Worm (Caenorhabditis elegans) whole organism, late embryonic: ENCODE data around the gene fipr-21.

ENCODE experiments used
- C38D4.7 ChIP-seq: fragments of 200-800 bp; sonication (Bioruptor generic); optimal IDR thresholded peaks from 2 replicates; lab custom pipeline; 2018; ENCODE audit warnings: mild to moderate bottlenecking, missing genetic modification characterization, moderate library complexity, missing compliant biosample characterization
- T23F11.4 ChIP-seq: fragments of 200-800 bp; sonication (Bioruptor generic); optimal IDR thresholded peaks from 2 replicates; lab custom pipeline; 2018; ENCODE audit warnings: mild to moderate bottlenecking, missing genetic modification characterization, missing compliant biosample characterization
- Y22D7AL.16 ChIP-seq: sonication (generic microtip); optimal IDR thresholded peaks from 2 replicates; lab custom pipeline; 2016; ENCODE audit warnings: missing genetic modification characterization, missing compliant biosample characterization
- ahr-1 ChIP-seq: sonication (generic microtip); optimal IDR thresholded peaks from 2 replicates; lab custom pipeline; 2016; ENCODE audit warnings: missing genetic modification characterization, missing compliant biosample characterization
- ama-1 ChIP-seq: fragments of 150-350 bp; optimal IDR thresholded peaks from 2 replicates; lab custom pipeline; 2014
- ceh-2 ChIP-seq: sonication (generic microtip); optimal IDR thresholded peaks from 2 replicates; lab custom pipeline; 2016; ENCODE audit warnings: missing genotype, missing genetic modification characterization, missing compliant biosample characterization
- ceh-22 ChIP-seq: sonication (generic microtip); optimal IDR thresholded peaks from 2 replicates; lab custom pipeline; 2017; ENCODE audit warnings: missing biosample characterization, missing genetic modification characterization
- ceh-30 ChIP-seq: fragments of 150-350 bp; optimal IDR thresholded peaks from 2 replicates; lab custom pipeline; 2014; ENCODE audit warnings: missing biosample characterization, missing genetic modification characterization
- ceh-31 ChIP-seq: sonication (generic microtip); optimal IDR thresholded peaks from 2 replicates; lab custom pipeline; 2016; ENCODE audit warnings: missing genetic modification characterization, missing compliant biosample characterization
- ceh-6 ChIP-seq: fragments of 200-800 bp; sonication (Bioruptor generic); optimal IDR thresholded peaks from 2 replicates; lab custom pipeline; 2018; ENCODE audit warnings: mild to moderate bottlenecking, missing genetic modification characterization, missing compliant biosample characterization
- che-1 ChIP-seq: sonication (generic microtip); optimal IDR thresholded peaks from 2 replicates; lab custom pipeline; 2016; ENCODE audit warnings: mild to moderate bottlenecking, missing genetic modification characterization, missing compliant biosample characterization
- dmd-4 ChIP-seq: sonication (generic microtip); optimal IDR thresholded peaks from 2 replicates; lab custom pipeline; 2016; ENCODE audit warnings: borderline replicate concordance, missing genetic modification characterization, missing compliant biosample characterization
- dve-1 ChIP-seq: sonication (generic microtip); optimal IDR thresholded peaks from 2 replicates; lab custom pipeline; 2017; ENCODE audit warnings: antibody characterized with exemption, mild to moderate bottlenecking, missing genetic modification characterization, missing compliant biosample characterization
- elt-2 ChIP-seq: sonication (generic microtip); optimal IDR thresholded peaks from 2 replicates; lab custom pipeline; 2016; ENCODE audit warnings: missing genetic modification reagents, missing genetic modification characterization, missing compliant biosample characterization
- elt-4 ChIP-seq: sonication (generic microtip); optimal IDR thresholded peaks from 2 replicates; lab custom pipeline; 2016; ENCODE audit warnings: missing genetic modification characterization, missing compliant biosample characterization
- ets-4 ChIP-seq: sonication (generic microtip); optimal IDR thresholded peaks from 2 replicates; lab custom pipeline; 2016; ENCODE audit warnings: missing genetic modification characterization, missing compliant biosample characterization
- fax-1 ChIP-seq: sonication (generic microtip); optimal IDR thresholded peaks from 2 replicates; lab custom pipeline; 2016; ENCODE audit warnings: missing genotype, missing genetic modification characterization, missing compliant biosample characterization
- fkh-10 ChIP-seq: fragments of 150-350 bp; optimal IDR thresholded peaks from 2 replicates; lab custom pipeline; 2014; ENCODE audit warnings: missing biosample characterization, missing genetic modification reagents, missing genetic modification characterization
- hlh-13 ChIP-seq: fragments of 200-800 bp; sonication (Bioruptor generic); optimal IDR thresholded peaks from 2 replicates; lab custom pipeline; 2018; ENCODE audit warnings: mild to moderate bottlenecking, missing genetic modification characterization, missing compliant biosample characterization
- hlh-6 ChIP-seq: sonication (generic microtip); optimal IDR thresholded peaks from 2 replicates; lab custom pipeline; 2016; ENCODE audit warnings: missing genotype, missing genetic modification characterization, missing compliant biosample characterization
- hlh-8 ChIP-seq: sonication (generic microtip); optimal IDR thresholded peaks from 2 replicates; lab custom pipeline; 2016; ENCODE audit warnings: missing genotype, missing genetic modification characterization, missing compliant biosample characterization
- madf-2 ChIP-seq: sonication (generic microtip); optimal IDR thresholded peaks from 2 replicates; lab custom pipeline; 2017; ENCODE audit warnings: missing genetic modification characterization, missing compliant biosample characterization
- npax-4 ChIP-seq: sonication (generic microtip); optimal IDR thresholded peaks from 2 replicates; lab custom pipeline; 2016; ENCODE audit warnings: missing genetic modification characterization, missing compliant biosample characterization
- odd-2 ChIP-seq: sonication (generic microtip); optimal IDR thresholded peaks from 2 replicates; lab custom pipeline; 2017; ENCODE audit warnings: antibody characterized with exemption, mild to moderate bottlenecking, missing genetic modification characterization, missing compliant biosample characterization
- pha-2 ChIP-seq: sonication (generic microtip); optimal IDR thresholded peaks from 2 replicates; lab custom pipeline; 2017; ENCODE audit warnings: mild to moderate bottlenecking, missing genetic modification characterization, missing compliant biosample characterization
- pha-4 ChIP-seq: fragments of 150-350 bp; optimal IDR thresholded peaks from 2 replicates; lab custom pipeline; 2018; ENCODE audit warnings: missing biosample characterization, missing genetic modification reagents, missing genetic modification characterization
- pros-1 ChIP-seq: fragments of 150-350 bp; optimal IDR thresholded peaks from 2 replicates; lab custom pipeline; 2014; ENCODE audit warnings: missing biosample characterization, missing genetic modification reagents, missing genetic modification characterization
- rnt-1 ChIP-seq: sonication (generic microtip); optimal IDR thresholded peaks from 2 replicates; lab custom pipeline; 2016; ENCODE audit warnings: missing genetic modification characterization, missing compliant biosample characterization
- sdc-2 ChIP-seq: sonication (generic microtip); optimal IDR thresholded peaks from 2 replicates; lab custom pipeline; 2016; ENCODE audit warnings: missing genotype, missing genetic modification characterization, missing compliant biosample characterization
- ttx-3 ChIP-seq: sonication (generic microtip); optimal IDR thresholded peaks from 2 replicates; lab custom pipeline; 2016; ENCODE audit warnings: missing genetic modification reagents, missing genetic modification characterization, missing compliant biosample characterization
- unc-3 ChIP-seq, 2 experiments: fragments of 200-800 bp in 1 of 2; sonication (Bioruptor generic) in 1 of 2; sonication (generic microtip) in 1 of 2; conservative IDR thresholded peaks in 1 of 2; optimal IDR thresholded peaks in 1 of 2; 2 replicates each; pipeline versions ENCODE4 v1.3.6 to Lab custom; 2016 to 2022; ENCODE audit warnings: missing compliant biosample characterization in 2 of 2, missing genetic modification characterization in 2 of 2, missing genetic modification reagents in 1 of 2
- unc-86 ChIP-seq: sonication (generic microtip); optimal IDR thresholded peaks from 2 replicates; lab custom pipeline; 2016; ENCODE audit warnings: missing genetic modification characterization, missing compliant biosample characterization
- zip-5 ChIP-seq: sonication (generic microtip); optimal IDR thresholded peaks from 2 replicates; lab custom pipeline; 2016; ENCODE audit warnings: missing genetic modification characterization, missing compliant biosample characterization

Gene fipr-21

ce11 chrX:10304178-10304577 lies at the start of gene fipr-21:
TSS of gene fipr-21 (plus strand) at chrX:10304529.
- TF ChIP-seq dve-1 (no peak), odd-2 (tag; lab: Kevin White, UChicago) (no peak), ama-1 (lab: Kevin White, UChicago) (no peak), hlh-13 (GFP tag; lab: Kevin White, UChicago) (no peak), madf-2 (tag; lab: Kevin White, UChicago) (no peak), ttx-3 (tag; lab: Kevin White, UChicago) (no peak), elt-4 (tag; lab: Kevin White, UChicago) (no peak), fkh-10 (GFP tag; lab: Kevin White, UChicago) (no peak), T23F11.4 (no peak), unc-86 (tag; lab: Kevin White, UChicago) (no peak), ceh-22 (tag; lab: Kevin White, UChicago) (no peak), pha-2 (no peak), pros-1 (no peak), elt-2 (tag; lab: Kevin White, UChicago) (no peak), ahr-1 (tag; lab: Kevin White, UChicago) (no peak), zip-5 (tag; lab: Kevin White, UChicago) (no peak), rnt-1 (tag; lab: Kevin White, UChicago) (no peak), ceh-2 (no peak), ceh-31 (no peak)
- TF ChIP-seq, all 69 proteins: peak for 0

ce11 chrX:10260035-10260434 lies 44.3 kb upstream of the fipr-21 start, which contains the start of gene C32A9.1:
TSS of gene C32A9.1 (minus strand) at chrX:10260135.
- no peak for TF ChIP-seq ttx-3 (tag; lab: Kevin White, UChicago)

- no peak for TF ChIP-seq ceh-30 (tag; lab: Kevin White, UChicago)
- no peak for TF ChIP-seq ets-4 (tag; lab: Kevin White, UChicago)
- no peak for TF ChIP-seq npax-4 (tag; lab: Kevin White, UChicago)
- no peak for TF ChIP-seq ceh-6 (GFP tag; lab: Kevin White, UChicago)
- no peak for TF ChIP-seq unc-86 (tag; lab: Kevin White, UChicago)
- TF ChIP-seq hlh-6 (tag; lab: Kevin White, UChicago), result no peak
- no peak for TF ChIP-seq hlh-8 (tag; lab: Kevin White, UChicago)
- no peak for TF ChIP-seq C38D4.7 (GFP tag; lab: Kevin White, UChicago)
- TF ChIP-seq che-1 (tag; lab: Kevin White, UChicago), result no peak
- TF ChIP-seq pha-4 (tag; lab: Kevin White, UChicago), result no peak
Observed at ce11 chrX:10262299-10262698, 42.0 kb upstream of the fipr-21 start.

- no peak for TF ChIP-seq Y22D7AL.16
- TF ChIP-seq ttx-3 (tag; lab: Kevin White, UChicago), result no peak
- TF ChIP-seq fax-1 (tag; lab: Kevin White, UChicago), result no peak
Observed at ce11 chrX:10273392-10273791, 30.9 kb upstream of the fipr-21 start, which contains the start of gene F41E7.2. TSS of gene F41E7.2 (plus strand) at chrX:10273692.

ce11 chrX:10274470-10274869 lies 29.9 kb upstream of the fipr-21 start:
- TF ChIP-seq unc-3 (GFP tag; conservative IDR thresholded peaks at IDR 0.05; lab: Robert Waterston, UW) (no peak), unc-3 (tag; optimal IDR thresholded peaks at IDR 0.05; lab: Kevin White, UChicago) (no peak)

DNA sequence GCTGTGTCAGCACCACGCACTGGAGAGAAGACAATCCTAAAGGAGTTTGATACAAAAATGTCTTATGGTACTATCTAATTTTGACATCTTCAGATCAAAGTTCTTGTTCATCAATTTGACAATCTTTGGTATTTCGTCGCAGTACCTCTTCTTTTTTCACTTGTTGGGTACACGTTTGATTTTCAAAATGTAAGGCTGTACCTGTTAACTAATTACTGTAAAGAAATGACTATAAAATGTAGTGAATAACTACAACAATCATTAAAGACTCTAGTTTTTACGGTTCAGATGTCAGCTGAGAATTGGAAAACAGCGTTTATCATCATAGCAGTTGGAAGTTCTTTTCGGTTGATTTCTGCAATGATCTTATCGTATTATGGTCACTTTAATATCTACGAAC lies 27.2 kb upstream of the fipr-21 start:
- TF ChIP-seq sdc-2 (tag; lab: Kevin White, UChicago) (no peak), dmd-4 (no peak), T23F11.4 (no peak), pha-4 (tag; lab: Kevin White, UChicago) (no peak), odd-2 (tag; lab: Kevin White, UChicago) (no peak), ets-4 (tag; lab: Kevin White, UChicago) (no peak)
